Worm (Caenorhabditis elegans): Measurements from ENCODE around the gene Y71H2B.4.

Gene Y71H2B.4

DNA sequence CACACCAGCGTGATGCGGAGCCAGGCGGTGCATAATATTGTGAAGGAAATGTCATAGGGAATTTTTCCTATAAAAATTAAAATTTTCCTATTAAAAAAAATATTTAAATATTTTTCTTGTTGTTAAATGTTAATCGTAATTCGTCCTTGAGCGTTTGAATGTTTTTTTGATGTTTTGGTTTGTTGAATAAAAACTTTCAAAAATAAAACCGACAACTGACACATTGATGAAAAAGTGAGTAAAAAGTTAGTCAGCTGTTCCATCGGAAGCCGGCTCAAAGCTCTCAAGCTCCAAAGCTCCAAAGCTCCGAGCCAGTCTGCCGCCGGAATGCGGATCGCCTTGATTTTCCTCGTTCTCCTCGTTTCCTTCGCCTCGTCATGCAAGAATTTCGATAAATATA lies at the start of gene Y71H2B.4:
Gene Y71H2B.4 (plus strand): TSS at position 301 of the 400 bp plus-strand sequence.
- TF ChIP-seq fkh-10 (GFP tag; optimal IDR thresholded peaks at IDR 0.05) (no peak), unc-130 (tag; optimal IDR thresholded peaks at IDR 0.05) (no peak), unc-62 (GFP tag; optimal IDR thresholded peaks at IDR 0.05) (no peak), mef-2 (tag; optimal IDR thresholded peaks at IDR 0.05) (no peak)

DNA sequence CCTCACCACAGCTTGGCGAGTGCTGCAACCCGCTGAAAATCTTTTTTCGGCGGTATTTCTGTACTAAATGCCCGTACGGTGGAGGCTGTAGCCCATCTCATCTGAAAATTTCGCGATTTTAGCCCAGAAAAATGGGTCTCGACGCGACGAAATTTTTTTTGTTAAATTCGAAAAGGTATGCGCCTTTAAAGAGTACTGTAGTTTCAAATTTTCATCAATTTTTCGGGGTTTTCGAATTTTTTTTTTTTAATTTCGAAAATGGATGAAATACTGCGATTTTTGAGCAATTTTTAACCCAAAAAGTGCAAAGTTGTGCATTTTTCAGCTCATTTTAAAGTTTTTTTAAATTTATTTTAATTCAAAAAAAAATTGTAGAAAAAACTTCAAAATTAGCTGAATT lies 47.3 kb upstream of the Y71H2B.4 start, which contains the start of gene Y54F10AR.2:
Gene Y54F10AR.2 (minus strand): TSS at position 101 of the 400 bp plus-strand sequence.
- TF ChIP-seq mef-2 (tag; optimal IDR thresholded peaks at IDR 0.05) = no peak
- no peak for TF ChIP-seq ztf-11 (tag; optimal IDR thresholded peaks at IDR 0.05)
- TF ChIP-seq nhr-71 (tag; optimal IDR thresholded peaks at IDR 0.05) = no peak
- no peak for TF ChIP-seq zag-1 (tag; optimal IDR thresholded peaks at IDR 0.05)
- TF ChIP-seq tlp-1 (tag; optimal IDR thresholded peaks at IDR 0.05) = no peak

DNA sequence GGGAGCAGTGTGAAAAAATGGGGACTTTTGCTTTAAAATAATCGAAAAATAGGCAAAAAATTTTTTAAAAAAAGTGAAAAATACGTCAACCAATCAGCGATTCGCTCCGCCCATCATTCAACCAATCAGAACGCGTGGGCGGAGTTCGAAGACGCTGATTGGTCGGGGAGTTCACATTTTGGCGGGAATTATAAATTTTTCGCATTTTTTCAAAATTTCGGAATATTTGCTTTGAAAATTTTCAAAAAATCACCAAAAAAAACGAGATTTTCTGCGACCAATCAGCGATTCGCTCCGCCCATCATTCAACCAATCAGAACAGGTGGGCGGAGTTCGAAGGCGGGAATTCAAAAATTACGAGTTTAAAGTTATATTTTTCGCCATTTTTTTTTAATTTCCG lies 46.3 kb upstream of the Y71H2B.4 start:
- no peak for TF ChIP-seq aha-1 (tag; optimal IDR thresholded peaks at IDR 0.05)
- no peak for TF ChIP-seq efl-1 (optimal IDR thresholded peaks at IDR 0.05)
- peak; percentile 8 to 24 for TF ChIP-seq efl-1 (GFP tag; optimal IDR thresholded peaks at IDR 0.05 in 1 of 2)
- no peak for TF ChIP-seq fkh-4 (tag; optimal IDR thresholded peaks at IDR 0.05; ENCODE audit: borderline replicate concordance)
- no peak for TF ChIP-seq alr-1 (tag; optimal IDR thresholded peaks at IDR 0.05; ENCODE audit: borderline replicate concordance)
- TF ChIP-seq lin-14 (GFP tag; optimal IDR thresholded peaks at IDR 0.05) = no peak
- TF ChIP-seq nhr-84 (tag; optimal IDR thresholded peaks at IDR 0.05) = no peak
- TF ChIP-seq nhr-11 (tag; optimal IDR thresholded peaks at IDR 0.05) = no peak
- no peak for TF ChIP-seq mab-9 (GFP tag; IDR thresholded peaks at IDR 0.05)

DNA sequence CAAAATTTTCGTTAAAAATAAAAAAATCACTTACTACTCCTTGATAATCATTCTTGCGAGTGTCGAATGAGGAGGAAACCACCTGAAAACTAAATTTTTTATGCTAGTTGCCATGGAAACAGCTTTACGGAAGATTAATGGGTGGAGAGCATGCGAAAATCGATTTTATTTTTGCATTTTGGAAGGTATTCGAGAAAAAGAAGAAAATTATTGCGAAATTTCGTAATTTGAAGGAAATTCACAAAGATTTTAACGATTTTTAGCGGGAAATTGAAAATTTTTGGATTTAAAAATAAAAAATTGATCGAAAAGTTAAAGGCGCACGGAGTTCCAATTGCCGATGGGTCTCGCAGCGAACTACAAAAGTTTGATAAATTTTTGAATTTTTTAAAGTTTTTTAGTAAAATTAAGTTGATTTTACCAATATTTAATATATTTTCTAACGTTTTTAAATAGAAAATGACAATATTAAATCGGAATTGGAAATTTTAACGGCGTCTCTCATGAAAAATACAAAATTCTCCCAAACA lies 43.1 kb upstream of the Y71H2B.4 start, which contains the start of gene Y54F10AR.1:
Gene Y54F10AR.1 (minus strand): TSS at position 51 of the 530 bp plus-strand sequence.
- TF ChIP-seq lin-39 (tag; optimal IDR thresholded peaks at IDR 0.05) = no peak
- TF ChIP-seq efl-1 (optimal IDR thresholded peaks at IDR 0.05) = peak in 1 of 2 experiments; percentile 13
- peak in 1 of 2 experiments; percentile 10 for TF ChIP-seq efl-1 (GFP tag; optimal IDR thresholded peaks at IDR 0.05 in 1 of 2)

DNA sequence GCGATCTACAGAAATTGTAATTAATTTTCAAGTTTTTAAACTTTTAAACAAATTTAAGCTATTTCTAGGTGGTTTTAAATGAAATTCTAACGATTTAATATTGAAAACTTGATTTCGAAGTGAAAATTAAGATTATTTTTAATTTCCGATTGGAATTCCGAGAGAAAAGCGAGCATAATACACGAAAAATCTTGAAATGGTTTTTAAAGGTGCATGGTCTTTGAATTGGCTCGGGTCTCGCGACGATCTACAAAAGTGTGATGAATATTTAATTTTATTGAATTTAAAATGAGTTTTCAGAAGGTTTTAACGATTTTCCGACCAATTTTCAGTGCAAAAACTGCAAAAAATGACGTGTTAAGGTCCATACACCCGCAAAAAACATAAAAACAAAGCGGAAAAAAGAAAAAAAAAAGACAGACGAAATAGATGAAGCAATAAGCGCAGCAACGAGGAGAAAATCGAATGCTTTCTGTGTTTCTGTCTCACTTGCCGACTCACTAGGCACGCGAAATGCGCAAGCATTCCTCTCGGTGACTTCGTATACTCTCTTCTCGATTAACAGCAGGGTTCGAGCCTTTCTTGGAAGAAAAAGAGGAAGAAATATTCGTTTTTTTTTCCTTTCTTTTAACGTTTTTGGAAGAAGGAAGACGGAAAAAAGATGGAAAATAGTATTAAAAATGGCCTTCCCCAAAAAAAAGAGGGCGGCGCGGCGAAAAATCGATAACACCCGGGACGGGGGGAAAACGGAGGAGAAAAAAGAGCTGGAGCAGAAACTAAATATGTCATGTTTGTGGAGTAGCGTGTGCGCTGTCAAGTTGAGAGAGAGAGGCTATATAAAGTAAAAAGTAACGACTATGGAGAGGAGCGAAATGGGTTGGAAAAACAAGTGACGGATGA lies 42.2 kb upstream of the Y71H2B.4 start:
- peak; percentile 51 for TF ChIP-seq nhr-47 (tag; optimal IDR thresholded peaks at IDR 0.05)
- TF ChIP-seq irx-1 (tag; optimal IDR thresholded peaks at IDR 0.05) = no peak
- peak; percentile 18 for TF ChIP-seq nhr-20 (tag; optimal IDR thresholded peaks at IDR 0.05)
- no peak for TF ChIP-seq unc-62 (GFP tag; optimal IDR thresholded peaks at IDR 0.05)
- peak; percentile 3 for TF ChIP-seq unc-86 (tag; optimal IDR thresholded peaks at IDR 0.05)
- peak; percentile 28 for TF ChIP-seq lin-15B (tag; optimal IDR thresholded peaks at IDR 0.05)
- peak; percentile 37 to 84 for TF ChIP-seq lsy-2 (tag; optimal IDR thresholded peaks at IDR 0.05)
- TF ChIP-seq jun-1 (tag; optimal IDR thresholded peaks at IDR 0.05) = no peak
- TF ChIP-seq rnt-1 (tag; optimal IDR thresholded peaks at IDR 0.05) = no peak
- TF ChIP-seq mdl-1 (tag; optimal IDR thresholded peaks at IDR 0.05) = peak in 1 of 2 experiments; percentile 44
- peak; percentile 60 to 68 for TF ChIP-seq efl-1 (optimal IDR thresholded peaks at IDR 0.05)
- peak; percentile 32 to 95 for TF ChIP-seq efl-1 (GFP tag; optimal IDR thresholded peaks at IDR 0.05 in 1 of 2)
- peak; percentile 12 for TF ChIP-seq fkh-10 (GFP tag; optimal IDR thresholded peaks at IDR 0.05)
- TF ChIP-seq snpc-4 (tag; optimal IDR thresholded peaks at IDR 0.05) = peak; percentile 10
- peak; percentile 1 for TF ChIP-seq unc-130 (tag; optimal IDR thresholded peaks at IDR 0.05)
- no peak for TF ChIP-seq ets-5 (GFP tag; IDR thresholded peaks at IDR 0.05)
- peak; percentile 25 to 74 for TF ChIP-seq lin-35 (GFP tag; optimal IDR thresholded peaks at IDR 0.05)
- no peak for TF ChIP-seq Y116A8C.19 (tag; optimal IDR thresholded peaks at IDR 0.05; ENCODE audit: borderline replicate concordance)
- TF ChIP-seq F16B12.6 (tag; optimal IDR thresholded peaks at IDR 0.05) = no peak
- TF ChIP-seq lin-13 (GFP tag; optimal IDR thresholded peaks at IDR 0.05) = peak; percentile 21
- no peak for TF ChIP-seq mep-1 (tag; optimal IDR thresholded peaks at IDR 0.05)
- TF ChIP-seq dsc-1 (tag; optimal IDR thresholded peaks at IDR 0.05) = peak; percentile 35
- TF ChIP-seq vab-15 (tag; optimal IDR thresholded peaks at IDR 0.05) = no peak
- no peak for TF ChIP-seq hlh-4 (tag; optimal IDR thresholded peaks at IDR 0.05)
- TF ChIP-seq aha-1 (tag; optimal IDR thresholded peaks at IDR 0.05) = no peak
- peak; percentile 38 for TF ChIP-seq tbx-2 (tag; optimal IDR thresholded peaks at IDR 0.05)
- TF ChIP-seq C16A3.4 (tag; optimal IDR thresholded peaks at IDR 0.05) = peak; percentile 59
- peak; percentile 54 for TF ChIP-seq blmp-1 (tag; optimal IDR thresholded peaks at IDR 0.05)
- no peak for TF ChIP-seq ceh-63 (GFP tag; optimal IDR thresholded peaks at IDR 0.05)

Measured in whole organism, L1 larva.